Fruit fly (Drosophila melanogaster) whole organism, embryonic: ENCODE data around the gene Rcd5.

ENCODE experiments used
- CG10543 ChIP-seq: fragments of 200-800 bp; sonication (Bioruptor generic); optimal IDR thresholded peaks from 3 replicates; lab custom pipeline; 2017; ENCODE audit warnings: missing biosample characterization, mild to moderate bottlenecking, missing genetic modification characterization, moderate library complexity
- CG12219 ChIP-seq: fragments of 200-800 bp; sonication (Bioruptor generic); optimal IDR thresholded peaks from 3 replicates; lab custom pipeline; 2018; ENCODE audit warnings: missing biosample characterization, mild to moderate bottlenecking, missing genetic modification characterization
- CG13624 ChIP-seq: fragments of 200-800 bp; sonication (Bioruptor generic); optimal IDR thresholded peaks from 2 replicates; lab custom pipeline; 2016; ENCODE audit warnings: missing biosample characterization, missing genetic modification characterization
- CG1529 ChIP-seq: fragments of 200-800 bp; sonication (Bioruptor generic); optimal IDR thresholded peaks from 3 replicates; lab custom pipeline; 2018; ENCODE audit warnings: missing biosample characterization, missing genetic modification characterization
- CG15601 ChIP-seq: fragments of 200-800 bp; sonication (Bioruptor generic); optimal IDR thresholded peaks from 3 replicates; lab custom pipeline; 2019; ENCODE audit warnings: missing biosample characterization, mild to moderate bottlenecking, missing genetic modification characterization, moderate library complexity
- CG1647 ChIP-seq: fragments of 200-800 bp; sonication (Bioruptor generic); optimal IDR thresholded peaks from 3 replicates; lab custom pipeline; 2016; ENCODE audit warnings: missing biosample characterization, missing genetic modification characterization
- CG17829 ChIP-seq: fragments of 200-800 bp; optimal IDR thresholded peaks from 2 replicates; lab custom pipeline; 2019; ENCODE audit warnings: missing biosample characterization, mild to moderate bottlenecking, missing genetic modification characterization, moderate library complexity
- CG18262 ChIP-seq: fragments of 200-800 bp; optimal IDR thresholded peaks from 3 replicates; lab custom pipeline; 2019; ENCODE audit warnings: missing biosample characterization, mild to moderate bottlenecking, missing genetic modification characterization, moderate library complexity
- CG18764 ChIP-seq: fragments of 200-800 bp; sonication (Bioruptor generic); optimal IDR thresholded peaks from 3 replicates; lab custom pipeline; 2016; ENCODE audit warnings: missing biosample characterization, missing genetic modification characterization
- CG2116 ChIP-seq: fragments of 200-800 bp; sonication (Bioruptor generic); optimal IDR thresholded peaks from 3 replicates; lab custom pipeline; 2018; ENCODE audit warnings: missing biosample characterization, mild to moderate bottlenecking, missing genetic modification characterization
- CG2199 ChIP-seq: fragments of 200-800 bp; sonication (Bioruptor generic); IDR thresholded peaks from 3 replicates; pipeline ENCODE4 v1.3.6; 2022; ENCODE audit warnings: missing biosample characterization, missing genetic modification characterization
- CG2202 ChIP-seq: fragments of 200-800 bp; sonication (Bioruptor generic); optimal IDR thresholded peaks from 2 replicates; lab custom pipeline; 2018; ENCODE audit warnings: missing biosample characterization, mild to moderate bottlenecking, missing genetic modification characterization
- CG3065 ChIP-seq: fragments of 200-800 bp; sonication (Bioruptor generic); optimal IDR thresholded peaks from 2 replicates; lab custom pipeline; 2016; ENCODE audit warnings: missing biosample characterization, missing genetic modification characterization
- CG3838 ChIP-seq: fragments of 200-800 bp; sonication (Bioruptor generic); optimal IDR thresholded peaks from 3 replicates; lab custom pipeline; 2016; ENCODE audit warnings: missing biosample characterization, missing genetic modification characterization
- CG5953 ChIP-seq: fragments of 200-800 bp; sonication (Bioruptor generic); IDR thresholded peaks from 2 replicates; pipeline ENCODE4 v1.3.6; 2022; ENCODE audit warnings: missing biosample characterization, missing genetic modification characterization
- CG6254 ChIP-seq: fragments of 200-800 bp; sonication (Bioruptor generic); optimal IDR thresholded peaks from 3 replicates; lab custom pipeline; 2017; ENCODE audit warnings: mild to moderate bottlenecking, missing biosample characterization, missing genetic modification reagents, missing genetic modification characterization
- CG6689 ChIP-seq: fragments of 200-800 bp; sonication (Bioruptor generic); IDR thresholded peaks from 2 replicates; pipeline ENCODE4 v1.3.6; 2022; ENCODE audit warnings: missing biosample characterization, missing genetic modification characterization
- CG7987 ChIP-seq: fragments of 200-800 bp; sonication (Bioruptor generic); optimal IDR thresholded peaks from 2 replicates; lab custom pipeline; 2018; ENCODE audit warnings: missing biosample characterization, mild to moderate bottlenecking, missing genetic modification characterization, moderate library complexity
- CG8388 ChIP-seq: fragments of 200-800 bp; sonication (Bioruptor generic); optimal IDR thresholded peaks from 2 replicates; lab custom pipeline; 2019; ENCODE audit warnings: missing biosample characterization, mild to moderate bottlenecking, missing genetic modification characterization, moderate library complexity
- CG8924 ChIP-seq: fragments of 200-800 bp; optimal IDR thresholded peaks from 3 replicates; lab custom pipeline; 2019; ENCODE audit warnings: missing biosample characterization, mild to moderate bottlenecking, missing genetic modification characterization, moderate library complexity
- CTCF ChIP-seq: fragments of 200-800 bp; sonication (Bioruptor generic); optimal IDR thresholded peaks from 2 replicates; lab custom pipeline; 2017; ENCODE audit warnings: missing biosample characterization, mild to moderate bottlenecking, missing genetic modification characterization, moderate library complexity
- Chrac-16 ChIP-seq: fragments of 200-800 bp; sonication (Bioruptor generic); optimal IDR thresholded peaks from 3 replicates; lab custom pipeline; 2016; ENCODE audit warnings: missing biosample characterization, missing genetic modification characterization
- Dek ChIP-seq: fragments of 200-800 bp; sonication (Bioruptor generic); optimal IDR thresholded peaks from 3 replicates; lab custom pipeline; 2019; ENCODE audit warnings: missing biosample characterization, mild to moderate bottlenecking, missing genetic modification characterization, moderate library complexity
- Dfd ChIP-seq, 2 experiments: fragments of >200 bp; optimal IDR thresholded peaks; 2 replicates each; lab custom pipeline; 2017; ENCODE audit warnings: missing biosample characterization in 2 of 2, missing genetic modification characterization in 2 of 2
- Dref ChIP-seq: fragments of 200-800 bp; sonication (Bioruptor generic); IDR thresholded peaks from 2 replicates; pipeline ENCODE4 v1.3.6; 2022; ENCODE audit warnings: missing biosample characterization, missing genetic modification characterization
- HLH4C ChIP-seq: fragments of 200-800 bp; sonication (Bioruptor generic); IDR thresholded peaks from 3 replicates; pipeline ENCODE4 v1.3.6; 2022; ENCODE audit warnings: missing biosample characterization, missing genetic modification characterization; ENCODE audit not compliant: partially characterized antibody
- HmgZ ChIP-seq: fragments of 200-800 bp; sonication (Bioruptor generic); optimal IDR thresholded peaks from 2 replicates; lab custom pipeline; 2018; ENCODE audit warnings: missing biosample characterization, mild to moderate bottlenecking, missing genetic modification characterization
- Hmr ChIP-seq: fragments of 200-800 bp; sonication (Bioruptor generic); optimal IDR thresholded peaks from 3 replicates; lab custom pipeline; 2017; ENCODE audit warnings: mild to moderate bottlenecking, missing biosample characterization, missing genetic modification reagents, missing genetic modification characterization
- Lhr ChIP-seq: fragments of 200-800 bp; sonication (Bioruptor generic); optimal IDR thresholded peaks from 3 replicates; lab custom pipeline; 2017; ENCODE audit warnings: mild to moderate bottlenecking, missing biosample characterization, missing genetic modification reagents, missing genetic modification characterization
- Lim3 ChIP-seq: fragments of 200-800 bp; sonication (Bioruptor generic); IDR thresholded peaks from 2 replicates; pipeline ENCODE4 v1.3.6; 2022; ENCODE audit warnings: missing biosample characterization, missing genetic modification characterization
- NK7.1 ChIP-seq: fragments of 200-800 bp; sonication (Bioruptor generic); optimal IDR thresholded peaks from 3 replicates; lab custom pipeline; 2016; ENCODE audit warnings: missing biosample characterization, missing genetic modification characterization
- NfI ChIP-seq: fragments of 200-800 bp; sonication (Bioruptor generic); optimal IDR thresholded peaks from 3 replicates; lab custom pipeline; 2018; ENCODE audit warnings: missing biosample characterization, mild to moderate bottlenecking, missing genetic modification characterization, moderate library complexity
- Opbp ChIP-seq: fragments of 200-800 bp; sonication (Bioruptor generic); IDR thresholded peaks from 3 replicates; pipeline ENCODE4 v1.3.6; 2022; ENCODE audit warnings: missing biosample characterization, missing genetic modification characterization; ENCODE audit not compliant: partially characterized antibody
- Side ChIP-seq: fragments of 200-800 bp; sonication (Bioruptor generic); optimal IDR thresholded peaks from 2 replicates; lab custom pipeline; 2016; ENCODE audit warnings: missing biosample characterization, missing genetic modification characterization
- Xrp1 ChIP-seq: fragments of 200-800 bp; sonication (Bioruptor generic); IDR thresholded peaks from 2 replicates; pipeline ENCODE4 v1.3.6; 2022; ENCODE audit warnings: missing biosample characterization, missing genetic modification characterization
- bab2 ChIP-seq: fragments of 200-800 bp; sonication (Bioruptor generic); optimal IDR thresholded peaks from 2 replicates; lab custom pipeline; 2016; ENCODE audit warnings: missing biosample characterization, missing genetic modification characterization
- cato ChIP-seq: fragments of 200-800 bp; sonication (Bioruptor generic); optimal IDR thresholded peaks from 2 replicates; lab custom pipeline; 2016; ENCODE audit warnings: missing biosample characterization, missing genetic modification characterization, borderline replicate concordance
- croc ChIP-seq: fragments of 200-800 bp; sonication (Bioruptor generic); conservative IDR thresholded peaks from 3 replicates; pipeline ENCODE4 v1.3.6; 2022; ENCODE audit warnings: missing biosample characterization, missing genetic modification characterization
- crol ChIP-seq: fragments of 200-800 bp; sonication (Bioruptor generic); IDR thresholded peaks from 2 replicates; pipeline ENCODE4 v1.3.6; 2022; ENCODE audit warnings: missing biosample characterization, missing genetic modification characterization
- exex ChIP-seq: fragments of 200-800 bp; sonication (Bioruptor generic); optimal IDR thresholded peaks from 4 replicates; lab custom pipeline; 2018; ENCODE audit warnings: missing biosample characterization, mild to moderate bottlenecking, missing genetic modification characterization, moderate library complexity
- fd96Cb ChIP-seq: fragments of 200-800 bp; sonication (Bioruptor generic); optimal IDR thresholded peaks from 2 replicates; lab custom pipeline; 2018; ENCODE audit warnings: missing biosample characterization, mild to moderate bottlenecking, missing genetic modification characterization, moderate library complexity
- gcm2 ChIP-seq: fragments of 200-800 bp; sonication (Bioruptor generic); optimal IDR thresholded peaks from 2 replicates; lab custom pipeline; 2016; ENCODE audit warnings: missing biosample characterization, missing genetic modification characterization
- gfzf ChIP-seq: fragments of 200-800 bp; sonication (Bioruptor generic); optimal IDR thresholded peaks from 2 replicates; lab custom pipeline; 2016; ENCODE audit warnings: missing biosample characterization, mild to moderate bottlenecking, missing genetic modification characterization, moderate library complexity
- prd ChIP-seq, 3 experiments: fragments of >200 bp in 2 of 3; fragments of 200-800 bp in 1 of 3; sonication (Bioruptor generic) in 1 of 3; optimal IDR thresholded peaks in 2 of 3; IDR thresholded peaks in 1 of 3; 2 replicates in 2 of 3; 3 replicates in 1 of 3; pipeline versions ENCODE4 v1.3.6 to Lab custom; 2017 to 2022; ENCODE audit warnings: missing biosample characterization in 1 of 3, missing genetic modification characterization in 1 of 3
- ranshi ChIP-seq: fragments of 200-800 bp; sonication (Bioruptor generic); IDR thresholded peaks from 2 replicates; pipeline ENCODE4 v1.3.6; 2022; ENCODE audit warnings: missing biosample characterization, missing genetic modification characterization
- repo ChIP-seq: fragments of 200-800 bp; sonication (Bioruptor generic); optimal IDR thresholded peaks from 2 replicates; lab custom pipeline; 2016; ENCODE audit warnings: missing biosample characterization, missing genetic modification characterization
- row ChIP-seq: fragments of 200-800 bp; sonication (Bioruptor generic); IDR thresholded peaks from 3 replicates; pipeline ENCODE4 v1.3.6; 2022; ENCODE audit warnings: missing biosample characterization, missing genetic modification characterization
- schlank ChIP-seq: fragments of 200-800 bp; sonication (Bioruptor generic); optimal IDR thresholded peaks from 2 replicates; lab custom pipeline; 2018; ENCODE audit warnings: missing biosample characterization, mild to moderate bottlenecking, missing genetic modification characterization
- seq ChIP-seq: fragments of 200-800 bp; sonication (Bioruptor generic); IDR thresholded peaks from 2 replicates; pipeline ENCODE4 v1.3.6; 2022; ENCODE audit warnings: missing biosample characterization, missing genetic modification characterization
- ssp ChIP-seq: fragments of 200-800 bp; sonication (Bioruptor generic); IDR thresholded peaks from 2 replicates; pipeline ENCODE4 v1.3.6; 2022; ENCODE audit warnings: missing biosample characterization, missing genetic modification characterization

The Rcd5 gene

dm6 chr3L:4025738-4026505, 14.4 kb upstream of the Rcd5 start, which contains the start of gene CG11594 (continued):
- no peak for TF ChIP-seq CG3065 (GFP tag; lab: Kevin White, UChicago)
- no peak for TF ChIP-seq repo (GFP tag; lab: Kevin White, UChicago)
- no peak; the same call in 2 of the 3 replicates for TF ChIP-seq row
- TF ChIP-seq exex (tag; lab: Kevin White, UChicago), result peak; percentile 95
- TF ChIP-seq CTCF, result no peak
- TF ChIP-seq bab2 (GFP tag; lab: Kevin White, UChicago), result no peak
- no peak for TF ChIP-seq fd96Cb (tag; lab: Kevin White, UChicago)
- TF ChIP-seq CG18764 (GFP tag; lab: Kevin White, UChicago), result no peak
- TF ChIP-seq Hmr (GFP tag; lab: Kevin White, UChicago), result peak; percentile 68
- no peak for TF ChIP-seq Dfd (GFP tag; optimal IDR thresholded peaks at IDR 0.05; lab: Kevin White, UChicago)
- peak; percentile 12 for TF ChIP-seq NfI (GFP tag; lab: Kevin White, UChicago)
- TF ChIP-seq CG8924 (tag; lab: Kevin White, UChicago), result peak; percentile 8
- TF ChIP-seq schlank, result peak; percentile 44
- no peak for TF ChIP-seq HLH4C (GFP tag; lab: Robert Waterston, UW)
- TF ChIP-seq CG6689 (GFP tag; lab: Robert Waterston, UW), result no peak
- TF ChIP-seq NK7.1 (GFP tag; lab: Kevin White, UChicago), result no peak
- no peak for TF ChIP-seq CG8388 (GFP tag; lab: Kevin White, UChicago)
- no peak for TF ChIP-seq Lim3
- peak; percentile 49 for TF ChIP-seq CG7987 (GFP tag; lab: Kevin White, UChicago)
- no peak for TF ChIP-seq ssp (GFP tag; lab: Robert Waterston, UW)
- TF ChIP-seq CG18262, result no peak
- no peak for TF ChIP-seq Xrp1 (GFP tag; lab: Robert Waterston, UW)
- no peak for TF ChIP-seq croc (GFP tag; lab: Robert Waterston, UW)
- TF ChIP-seq CG3838 (GFP tag; lab: Kevin White, UChicago), result no peak
- no peak for TF ChIP-seq CG1529 (GFP tag; lab: Kevin White, UChicago)
- no peak for TF ChIP-seq CG2199 (GFP tag; lab: Robert Waterston, UW)
- TF ChIP-seq CG13624 (GFP tag; lab: Kevin White, UChicago), result no peak
- no peak for TF ChIP-seq CG12219
- peak; percentile 21 for TF ChIP-seq HmgZ (tag; lab: Kevin White, UChicago)
- TF ChIP-seq crol (GFP tag; lab: Robert Waterston, UW), result no peak
- TF ChIP-seq CG5953 (GFP tag; lab: Robert Waterston, UW), result no peak
- no peak for TF ChIP-seq Lhr (GFP tag; lab: Kevin White, UChicago)
- no peak for TF ChIP-seq CG2202 (tag; lab: Kevin White, UChicago)
- TF ChIP-seq ranshi (GFP tag; lab: Robert Waterston, UW), result peak; percentile 46; the same call in 1 of the 2 replicates
- no peak for TF ChIP-seq seq
- no peak for TF ChIP-seq gfzf (GFP tag; lab: Kevin White, UChicago)
- TF ChIP-seq Chrac-16, result no peak
- no peak for TF ChIP-seq Opbp
- TF ChIP-seq CG1647 (GFP tag; lab: Kevin White, UChicago), result no peak
- TF ChIP-seq CG10543, result peak; percentile 40
- TF ChIP-seq cato, result no peak
- TF ChIP-seq CG17829 (tag; lab: Kevin White, UChicago), result no peak
- no peak for TF ChIP-seq gcm2
- TF ChIP-seq prd (optimal IDR thresholded peaks at IDR 0.05; lab: Kevin White, UChicago), result no peak
- no peak for TF ChIP-seq prd (GFP tag; IDR thresholded peaks at IDR 0.05; lab: Robert Waterston, UW)
- TF ChIP-seq CG6254 (GFP tag; lab: Kevin White, UChicago), result no peak
- no peak for TF ChIP-seq CG2116 (GFP tag; lab: Kevin White, UChicago)
- no peak for TF ChIP-seq Side (GFP tag; lab: Kevin White, UChicago)
- TF ChIP-seq CG15601, result no peak
- no peak for TF ChIP-seq Dek
- TF ChIP-seq Dref, result no peak
